Worm (Caenorhabditis elegans): ENCODE results near the gene R05G9.3.

DNA sequence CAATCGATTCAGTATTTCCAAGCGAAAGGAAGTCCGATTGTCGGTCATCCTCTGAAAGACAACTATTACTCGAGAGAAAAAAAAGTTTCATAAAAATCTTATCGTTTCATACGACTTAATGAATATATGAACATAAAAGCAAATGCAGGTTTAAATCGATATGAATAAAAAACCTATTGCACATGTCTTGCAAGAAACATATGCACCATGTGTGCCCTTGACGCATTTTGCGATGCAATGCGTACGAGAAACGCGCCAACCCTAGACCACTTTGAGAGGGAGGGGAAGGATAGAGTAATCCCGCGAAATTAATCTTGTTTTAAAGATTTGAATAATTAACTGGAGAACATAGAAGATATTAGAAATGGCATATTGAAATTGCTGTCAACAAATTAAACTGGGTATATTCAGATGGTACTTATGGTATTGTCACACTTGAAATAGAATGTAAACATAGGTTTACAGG lies 47.9 kb downstream of the R05G9.3 start, which contains the start of gene atg-16.2:
- TF ChIP-seq aha-1 (tag; optimal IDR thresholded peaks at IDR 0.05) (no peak), nhr-12 (tag; optimal IDR thresholded peaks at IDR 0.05) (no peak), elt-2 (tag; optimal IDR thresholded peaks at IDR 0.05) (peak; percentile 0), nhr-11 (tag; optimal IDR thresholded peaks at IDR 0.05) (no peak), ceh-82 (tag; optimal IDR thresholded peaks at IDR 0.05) (peak in 1 of 3 experiments; percentile 25), ets-5 (GFP tag; IDR thresholded peaks at IDR 0.05) (no peak), nhr-90 (tag; optimal IDR thresholded peaks at IDR 0.05; ENCODE audit: poor library complexity) (no peak), sox-4 (tag; optimal IDR thresholded peaks at IDR 0.05) (no peak), ztf-11 (tag; optimal IDR thresholded peaks at IDR 0.05) (peak in 1 of 2 experiments; percentile 23), isw-1 (GFP tag; IDR thresholded peaks at IDR 0.05) (no peak), lsy-2 (tag; optimal IDR thresholded peaks at IDR 0.05) (peak; percentile 68 to 80), unc-130 (tag; optimal IDR thresholded peaks at IDR 0.05) (no peak), fos-1 (tag; optimal IDR thresholded peaks at IDR 0.05) (no peak), skn-1 (tag; optimal IDR thresholded peaks at IDR 0.05) (peak; percentile 41)

Data from whole organism, L1 larva.